Fruit fly (Drosophila melanogaster): Measurements from ENCODE around the gene CG15386.

CG15386 gene

dm6 chr2L:2202018-2202852, 14.8 kb downstream of the CG15386 start (continued):
- TF ChIP-seq ase (GFP tag; IDR thresholded peaks at IDR 0.05) (peak; percentile 99), MESR4 (GFP tag; optimal IDR thresholded peaks at IDR 0.05) (peak; percentile 75), Nf-YB (GFP tag; optimal IDR thresholded peaks at IDR 0.05) (peak; percentile 90), Doc3 (GFP tag; IDR thresholded peaks at IDR 0.05; ENCODE audit: partially characterized antibody) (peak; percentile 66), CG17802 (tag; optimal IDR thresholded peaks at IDR 0.05) (peak; percentile 93), CG11085 (GFP tag; IDR thresholded peaks at IDR 0.05) (peak; percentile 89), ERR (GFP tag; optimal IDR thresholded peaks at IDR 0.05) (peak; percentile 94), CG14014 (GFP tag; IDR thresholded peaks at IDR 0.05) (peak; percentile 96), Ets97D (GFP tag; optimal IDR thresholded peaks at IDR 0.05) (peak; percentile 92), ash1 (GFP tag; optimal IDR thresholded peaks at IDR 0.05) (peak; percentile 23), CG14860 (GFP tag; IDR thresholded peaks at IDR 0.05; ENCODE audit: partially characterized antibody) (peak; percentile 85), CG12659 (GFP tag; optimal IDR thresholded peaks at IDR 0.05) (peak; percentile 97), crc (GFP tag; optimal IDR thresholded peaks at IDR 0.05) (peak; percentile 96), Abd-B (GFP tag; optimal IDR thresholded peaks at IDR 0.05) (peak; percentile 97), Asciz (GFP tag; optimal IDR thresholded peaks at IDR 0.05) (peak; percentile 100), Atf3 (GFP tag; optimal IDR thresholded peaks at IDR 0.05) (peak; percentile 98), Dref (GFP tag; IDR thresholded peaks at IDR 0.05) (no peak), CG6272 (GFP tag; IDR thresholded peaks at IDR 0.05) (peak; percentile 98), Mad (GFP tag; optimal IDR thresholded peaks at IDR 0.05) (peak; percentile 98), CG10654 (GFP tag; optimal IDR thresholded peaks at IDR 0.05) (peak; percentile 98), CG8765 (GFP tag; IDR thresholded peaks at IDR 0.05) (peak; percentile 99), CG10274 (GFP tag; optimal IDR thresholded peaks at IDR 0.05) (peak; percentile 83), CG6254 (GFP tag; optimal IDR thresholded peaks at IDR 0.05) (peak; percentile 98), ara (GFP tag; IDR thresholded peaks at IDR 0.05) (peak; percentile 100), nerfin-2 (GFP tag; IDR thresholded peaks at IDR 0.05; ENCODE audit: partially characterized antibody) (peak; percentile 83), HHEX (GFP tag; optimal IDR thresholded peaks at IDR 0.05) (peak; percentile 97), Hr51 (GFP tag; optimal IDR thresholded peaks at IDR 0.05) (peak; percentile 95 to 99), CoRest (tag; optimal IDR thresholded peaks at IDR 0.05) (peak; percentile 98), CG8089 (GFP tag; optimal IDR thresholded peaks at IDR 0.05) (peak; percentile 98), CG8359 (GFP tag; optimal IDR thresholded peaks at IDR 0.05; ENCODE audit: borderline replicate concordance) (peak; percentile 96), Mes4 (GFP tag; optimal IDR thresholded peaks at IDR 0.05) (peak; percentile 99), bowl (GFP tag; IDR thresholded peaks at IDR 0.05) (peak; percentile 95), HmgD (GFP tag; optimal IDR thresholded peaks at IDR 0.05) (peak; percentile 94), usp (GFP tag; optimal IDR thresholded peaks at IDR 0.05) (no peak), pnt (GFP tag; optimal IDR thresholded peaks at IDR 0.05) (peak; percentile 98), gro (GFP tag; optimal IDR thresholded peaks at IDR 0.05) (peak; percentile 14), CG32767 (GFP tag; IDR thresholded peaks at IDR 0.05) (peak; percentile 99), sob (GFP tag; IDR thresholded peaks at IDR 0.05) (peak; percentile 95), prd (optimal IDR thresholded peaks at IDR 0.05) (no peak), prd (GFP tag; IDR thresholded peaks at IDR 0.05) (peak; percentile 99), CG5245 (GFP tag; optimal IDR thresholded peaks at IDR 0.05) (peak; percentile 99), CG6765 (GFP tag; optimal IDR thresholded peaks at IDR 0.05) (no peak), sr (GFP tag; IDR thresholded peaks at IDR 0.05) (peak; percentile 95), CG18764 (GFP tag; optimal IDR thresholded peaks at IDR 0.05) (peak; percentile 98), CG17912 (GFP tag; optimal IDR thresholded peaks at IDR 0.05) (peak; percentile 57), Eip74EF (GFP tag; optimal IDR thresholded peaks at IDR 0.05) (peak in 1 of 2 experiments; percentile 99), ftz-f1 (GFP tag; optimal IDR thresholded peaks at IDR 0.05) (peak; percentile 83), gsb (GFP tag; IDR thresholded peaks at IDR 0.05) (peak; percentile 79), abd-A (tag; optimal IDR thresholded peaks at IDR 0.05) (peak; percentile 51)

Data from whole organism, embryonic.